Fruit fly (Drosophila melanogaster): ENCODE measurements around the gene CG33710.
A peak's percentile ranks its signal among the peaks of the same experiment; 100 is the strongest.

The CG33710 gene

DNA sequence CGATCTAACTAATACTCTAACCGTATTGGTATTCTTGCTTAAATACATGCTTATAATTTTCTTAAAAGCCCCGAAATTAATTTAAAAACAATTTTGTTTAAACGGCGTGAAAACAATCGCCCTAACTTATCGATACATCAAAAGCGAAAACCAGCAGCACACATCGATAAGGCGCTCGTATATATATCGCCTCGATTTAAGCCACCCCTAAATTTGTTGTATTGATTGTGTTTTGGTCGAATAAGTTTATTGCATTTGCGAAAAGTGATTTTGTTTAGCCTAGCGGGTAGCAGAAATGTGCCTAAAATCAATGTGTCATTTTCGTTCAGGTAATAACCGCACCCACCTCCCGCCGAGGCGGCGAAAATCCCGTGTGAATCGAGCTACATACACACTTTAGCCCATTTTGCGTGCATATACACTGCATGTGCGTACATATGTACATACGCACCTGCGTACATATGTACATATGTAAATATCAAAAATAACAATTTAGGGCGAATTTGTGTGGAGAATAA is 39.2 kb upstream of the CG33710 start, which contains the start of the genes CG7646 and Nca (continued):
- TF ChIP-seq CG7928 (GFP tag; optimal IDR thresholded peaks at IDR 0.05) (no peak), Hr39 (optimal IDR thresholded peaks at IDR 0.05) (no peak), onecut (GFP tag; IDR thresholded peaks at IDR 0.05) (peak; percentile 76), Neu2 (GFP tag; optimal IDR thresholded peaks at IDR 0.05; ENCODE audit: borderline replicate concordance) (no peak), E2f2 (GFP tag; IDR thresholded peaks at IDR 0.05) (peak; percentile 73), CG13123 (GFP tag; optimal IDR thresholded peaks at IDR 0.05) (no peak), CG7357 (GFP tag; IDR thresholded peaks at IDR 0.05) (no peak), CG3281 (GFP tag; optimal IDR thresholded peaks at IDR 0.05) (peak; percentile 28), Abd-B (GFP tag; optimal IDR thresholded peaks at IDR 0.05) (no peak), caup (GFP tag; optimal IDR thresholded peaks at IDR 0.05; ENCODE audit: severe bottlenecking) (no peak), grau (tag; optimal IDR thresholded peaks at IDR 0.05) (no peak), dmrt99B (tag; optimal IDR thresholded peaks at IDR 0.05) (no peak), gfzf (GFP tag; optimal IDR thresholded peaks at IDR 0.05) (peak; percentile 27), CG8765 (GFP tag; IDR thresholded peaks at IDR 0.05) (no peak), Nf-YC (tag; optimal IDR thresholded peaks at IDR 0.05) (no peak), Hr78 (GFP tag; optimal IDR thresholded peaks at IDR 0.05) (no peak), en (GFP tag; optimal IDR thresholded peaks at IDR 0.05) (no peak), pum (GFP tag; optimal IDR thresholded peaks at IDR 0.05) (no peak), gem (tag; optimal IDR thresholded peaks at IDR 0.05) (peak; percentile 27), CG6654 (GFP tag; optimal IDR thresholded peaks at IDR 0.05) (no peak), psq (GFP tag; optimal IDR thresholded peaks at IDR 0.05) (no peak), Awh (GFP tag; IDR thresholded peaks at IDR 0.05) (no peak), Dip2 (GFP tag; IDR thresholded peaks at IDR 0.05) (no peak), mam (GFP tag; optimal IDR thresholded peaks at IDR 0.05) (no peak), kah (GFP tag; optimal IDR thresholded peaks at IDR 0.05) (no peak), sens (GFP tag) (peak; percentile 86), ham (GFP tag; IDR thresholded peaks at IDR 0.05) (no peak), nom (GFP tag; optimal IDR thresholded peaks at IDR 0.05) (no peak), Adf1 (GFP tag; IDR thresholded peaks at IDR 0.05) (no peak), CG10565 (GFP tag; optimal IDR thresholded peaks at IDR 0.05) (no peak), kni (GFP tag; optimal IDR thresholded peaks at IDR 0.05) (peak; percentile 80), CG12219 (GFP tag; optimal IDR thresholded peaks at IDR 0.05) (no peak), CG11456 (GFP tag; IDR thresholded peaks at IDR 0.05) (no peak), MESR4 (GFP tag; optimal IDR thresholded peaks at IDR 0.05) (peak; percentile 89), CG8924 (tag; optimal IDR thresholded peaks at IDR 0.05) (peak; percentile 50), CG34376 (GFP tag; optimal IDR thresholded peaks at IDR 0.05) (no peak), bcd (GFP tag; optimal IDR thresholded peaks at IDR 0.05) (no peak), slp2 (GFP tag; optimal IDR thresholded peaks at IDR 0.05) (no peak), NC2α (GFP tag; optimal IDR thresholded peaks at IDR 0.05) (no peak), gt (GFP tag; IDR thresholded peaks at IDR 0.05) (no peak), da (GFP tag; optimal IDR thresholded peaks at IDR 0.05) (no peak), pita (GFP tag; optimal IDR thresholded peaks at IDR 0.05) (no peak), Sox100B (GFP tag; optimal IDR thresholded peaks at IDR 0.05) (no peak), CG18476 (GFP tag; optimal IDR thresholded peaks at IDR 0.05) (no peak), gcm2 (GFP tag; optimal IDR thresholded peaks at IDR 0.05) (no peak), CG1792 (GFP tag; optimal IDR thresholded peaks at IDR 0.05) (no peak), pnt (GFP tag; optimal IDR thresholded peaks at IDR 0.05) (no peak), CG2678 (tag; optimal IDR thresholded peaks at IDR 0.05) (no peak), fd64A (GFP tag; optimal IDR thresholded peaks at IDR 0.05) (no peak), CG9817 (tag; optimal IDR thresholded peaks at IDR 0.05) (no peak), CG7271 (tag; optimal IDR thresholded peaks at IDR 0.05) (no peak), yki (optimal IDR thresholded peaks at IDR 0.05) (no peak)

Data from whole organism, embryonic.